Worm (Caenorhabditis elegans) whole organism, L4/young adult: ENCODE data around the gene mab-10.

Source experiments
- W03F9.2 ChIP-seq: fragments of 150-350 bp; optimal IDR thresholded peaks from 2 replicates; lab custom pipeline; 2014; ENCODE audit warnings: missing biosample characterization, missing genetic modification characterization
- him-1 ChIP-seq: sonication (generic microtip); optimal IDR thresholded peaks from 2 replicates; lab custom pipeline; 2016; ENCODE audit warnings: missing genotype, missing genetic modification reagents, missing genetic modification characterization, missing compliant biosample characterization

ce11 chrII:10494467-10494866 is 33.4 kb upstream of the mab-10 start, which contains the start of gene ZK666.14:
- TF ChIP-seq him-1 (tag; lab: Kevin White, UChicago) (no peak), W03F9.2 (tag; lab: Kevin White, UChicago) (no peak)
